Worm (Caenorhabditis elegans): ENCODE data around the gene F28G4.2.

DNA sequence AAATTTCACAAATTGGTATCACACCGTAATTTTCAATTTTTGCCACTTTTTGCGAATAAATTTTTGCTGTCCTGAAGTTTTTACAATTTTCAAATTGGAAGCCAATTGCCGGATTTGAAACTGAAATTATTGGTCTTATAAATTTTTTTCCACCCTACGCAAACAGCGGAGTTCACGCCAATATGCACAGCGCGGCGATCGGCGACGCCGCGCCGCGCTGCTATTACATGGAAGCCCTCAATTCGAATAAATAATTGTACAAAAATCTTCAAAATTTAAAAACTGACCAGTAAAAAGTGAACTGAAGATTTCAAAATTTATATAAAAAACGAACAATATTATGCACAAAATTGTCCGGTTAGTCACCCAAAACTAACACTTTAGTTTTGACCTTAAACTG lies 17.7 kb upstream of the F28G4.2 start:
- TF ChIP-seq ztf-16 (tag; optimal IDR thresholded peaks at IDR 0.05) (no peak), ets-4 (tag; optimal IDR thresholded peaks at IDR 0.05) (no peak), fkh-6 (tag; optimal IDR thresholded peaks at IDR 0.05) (no peak), lin-11 (tag; optimal IDR thresholded peaks at IDR 0.05) (no peak), tbx-2 (tag; optimal IDR thresholded peaks at IDR 0.05) (no peak), pat-9 (tag; optimal IDR thresholded peaks at IDR 0.05) (no peak)
